Fruit fly (Drosophila melanogaster): ENCODE measurements around the gene CG18530.

Gene CG18530

DNA sequence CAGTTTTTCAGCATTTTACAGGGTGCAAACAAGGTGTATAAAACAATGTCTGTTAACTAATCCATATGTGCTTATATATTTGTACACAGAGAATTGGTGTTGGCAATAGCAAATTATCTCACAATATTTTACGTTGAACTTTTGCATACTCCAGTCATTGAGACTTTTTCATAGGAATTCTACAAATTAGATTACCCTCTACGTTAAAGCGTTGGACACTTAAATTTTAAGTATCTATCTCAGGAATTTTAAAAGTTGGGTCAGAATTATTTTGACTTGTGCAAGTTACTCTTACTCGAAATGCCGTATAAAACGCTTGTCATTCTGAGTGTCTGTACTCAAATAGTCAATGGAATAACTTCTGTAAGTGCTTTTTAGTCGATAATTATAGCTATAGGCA lies at the start of gene CG18530:
CG18530 (plus strand) TSS at position 301 of the 400 bp plus-strand sequence.
- no peak for TF ChIP-seq Mes4 (GFP tag; optimal IDR thresholded peaks at IDR 0.05)
- no peak for TF ChIP-seq br (optimal IDR thresholded peaks at IDR 0.05)
- no peak for TF ChIP-seq CG14050 (GFP tag; IDR thresholded peaks at IDR 0.05)
- TF ChIP-seq al (GFP tag; IDR thresholded peaks at IDR 0.05) = no peak
- no peak for TF ChIP-seq h (optimal IDR thresholded peaks at IDR 0.05)
- TF ChIP-seq otp (GFP tag; IDR thresholded peaks at IDR 0.05) = no peak
- no peak for TF ChIP-seq CG13894 (tag; optimal IDR thresholded peaks at IDR 0.05)
- no peak for TF ChIP-seq gfzf (GFP tag; optimal IDR thresholded peaks at IDR 0.05)
- TF ChIP-seq HmgZ (tag; optimal IDR thresholded peaks at IDR 0.05) = no peak
- no peak for TF ChIP-seq lmd (GFP tag; IDR thresholded peaks at IDR 0.05)
- TF ChIP-seq CG3838 (GFP tag; optimal IDR thresholded peaks at IDR 0.05) = no peak
- no peak for TF ChIP-seq sima (GFP tag; optimal IDR thresholded peaks at IDR 0.05)
- TF ChIP-seq Gsc (GFP tag; IDR thresholded peaks at IDR 0.05) = no peak
- TF ChIP-seq CG10979 (tag; optimal IDR thresholded peaks at IDR 0.05) = no peak
- no peak for TF ChIP-seq Oaz (GFP tag; IDR thresholded peaks at IDR 0.05)
- no peak for TF ChIP-seq pzg (GFP tag; optimal IDR thresholded peaks at IDR 0.05)
- TF ChIP-seq CG14710 (tag; optimal IDR thresholded peaks at IDR 0.05) = no peak
- TF ChIP-seq CG12769 (tag; optimal IDR thresholded peaks at IDR 0.05) = no peak
- no peak for TF ChIP-seq CG16815 (GFP tag; optimal IDR thresholded peaks at IDR 0.05)

- TF ChIP-seq az2 (GFP tag; optimal IDR thresholded peaks at IDR 0.05) (peak; percentile 9), dmrt99B (tag; optimal IDR thresholded peaks at IDR 0.05) (peak; percentile 59), dpn (GFP tag; optimal IDR thresholded peaks at IDR 0.05) (peak in 1 of 2 experiments; percentile 11), CG30403 (GFP tag; optimal IDR thresholded peaks at IDR 0.05) (peak; percentile 38), H2.0 (GFP tag; IDR thresholded peaks at IDR 0.05) (peak; percentile 36; the same call in 1 of the 2 replicates), Hmr (GFP tag; optimal IDR thresholded peaks at IDR 0.05) (peak; percentile 58), Asciz (GFP tag; optimal IDR thresholded peaks at IDR 0.05) (no peak), ro (GFP tag; IDR thresholded peaks at IDR 0.05) (no peak), CG13424 (tag; optimal IDR thresholded peaks at IDR 0.05) (peak; percentile 24), CG32767 (GFP tag; IDR thresholded peaks at IDR 0.05) (no peak), nerfin-2 (GFP tag; IDR thresholded peaks at IDR 0.05; ENCODE audit: partially characterized antibody) (no peak), seq (GFP tag; IDR thresholded peaks at IDR 0.05) (peak; percentile 35; the same call in 1 of the 2 replicates), ara (GFP tag; IDR thresholded peaks at IDR 0.05) (no peak), zen2 (GFP tag; IDR thresholded peaks at IDR 0.05; ENCODE audit: partially characterized antibody) (no peak), fd96Cb (tag; optimal IDR thresholded peaks at IDR 0.05) (peak; percentile 30), dimm (GFP tag; IDR thresholded peaks at IDR 0.05) (no peak), HHEX (GFP tag; optimal IDR thresholded peaks at IDR 0.05) (peak; percentile 36), B-H2 (GFP tag; optimal IDR thresholded peaks at IDR 0.05) (no peak), mam (GFP tag; optimal IDR thresholded peaks at IDR 0.05) (no peak), wek (GFP tag; optimal IDR thresholded peaks at IDR 0.05) (no peak), Antp (GFP tag; optimal IDR thresholded peaks at IDR 0.05) (no peak), ftz-f1 (GFP tag; optimal IDR thresholded peaks at IDR 0.05) (no peak), CG1529 (GFP tag; optimal IDR thresholded peaks at IDR 0.05) (no peak), CG18599 (GFP tag; optimal IDR thresholded peaks at IDR 0.05) (peak; percentile 79), lab (GFP tag; optimal IDR thresholded peaks at IDR 0.05) (peak; percentile 72), Meics (GFP tag; optimal IDR thresholded peaks at IDR 0.05) (peak; percentile 59), CG5245 (GFP tag; optimal IDR thresholded peaks at IDR 0.05) (no peak), CG8924 (tag; optimal IDR thresholded peaks at IDR 0.05) (peak; percentile 20), gsb (GFP tag; IDR thresholded peaks at IDR 0.05) (no peak), CG1647 (GFP tag; optimal IDR thresholded peaks at IDR 0.05) (peak; percentile 7), CG8478 (optimal IDR thresholded peaks at IDR 0.05) (no peak), CG15269 (tag; optimal IDR thresholded peaks at IDR 0.05) (peak; percentile 39), Dp (GFP tag; optimal IDR thresholded peaks at IDR 0.05) (no peak), fru (optimal IDR thresholded peaks at IDR 0.05) (no peak)
Measured at dm6 chr3R:12591672-12592071, 41.5 kb upstream of the CG18530 start.

Measured in whole organism, embryonic.